Worm (Caenorhabditis elegans) whole organism, L2 larva: ENCODE results near the gene gnrr-2.
A peak's percentile ranks its signal among the peaks of the same experiment; 100 is the strongest.

Experiments
- C34F6.9 ChIP-seq: fragments of 150-350 bp; optimal IDR thresholded peaks from 2 replicates; lab custom pipeline; 2014; ENCODE audit warnings: missing biosample characterization, missing genetic modification characterization
- F13H6.1 ChIP-seq: sonication (generic microtip); optimal IDR thresholded peaks from 2 replicates; lab custom pipeline; 2016; ENCODE audit warnings: missing genetic modification characterization, missing compliant biosample characterization
- R02D3.7 ChIP-seq: fragments of 150-350 bp; optimal IDR thresholded peaks from 2 replicates; lab custom pipeline; 2014; ENCODE audit warnings: missing biosample characterization, missing genetic modification characterization
- Y55F3AM.14 ChIP-seq: fragments of 200-800 bp; sonication (Bioruptor generic); optimal IDR thresholded peaks from 2 replicates; lab custom pipeline; 2018; ENCODE audit warnings: mild to moderate bottlenecking, missing genetic modification characterization, missing compliant biosample characterization
- ZK546.5 ChIP-seq: sonication (generic microtip); optimal IDR thresholded peaks from 2 replicates; lab custom pipeline; 2017; ENCODE audit warnings: missing biosample characterization, missing genetic modification characterization
- alr-1 ChIP-seq: fragments of 150-350 bp; optimal IDR thresholded peaks from 2 replicates; lab custom pipeline; 2014; ENCODE audit warnings: missing biosample characterization, missing genetic modification characterization
- aly-2 ChIP-seq: fragments of 150-350 bp; optimal IDR thresholded peaks from 2 replicates; lab custom pipeline; 2014; ENCODE audit warnings: missing biosample characterization, missing genetic modification characterization
- ama-1 ChIP-seq: fragments of 150-350 bp; optimal IDR thresholded peaks from 2 replicates; lab custom pipeline; 2018; ENCODE audit warnings: inconsistent platforms
- blmp-1 ChIP-seq: sonication (generic microtip); optimal IDR thresholded peaks from 2 replicates; lab custom pipeline; 2017; ENCODE audit warnings: missing genetic modification characterization, mild to moderate bottlenecking, missing compliant biosample characterization, antibody characterized with exemption, moderate library complexity; ENCODE audit not compliant: insufficient read depth
- ceh-16 ChIP-seq: fragments of 150-350 bp; optimal IDR thresholded peaks from 2 replicates; lab custom pipeline; 2014; ENCODE audit warnings: missing biosample characterization, missing genetic modification characterization
- ceh-82 ChIP-seq: fragments of 150-350 bp; optimal IDR thresholded peaks from 2 replicates; lab custom pipeline; 2014; ENCODE audit warnings: missing biosample characterization, missing genetic modification characterization
- crh-2 ChIP-seq: sonication (generic microtip); optimal IDR thresholded peaks from 2 replicates; lab custom pipeline; 2017; ENCODE audit warnings: missing biosample characterization, missing genetic modification characterization
- dmd-4 ChIP-seq: sonication (generic microtip); optimal IDR thresholded peaks from 2 replicates; lab custom pipeline; 2017; ENCODE audit warnings: missing biosample characterization, missing genetic modification characterization
- egl-27 ChIP-seq: sonication (generic microtip); optimal IDR thresholded peaks from 3 replicates; lab custom pipeline; 2017; ENCODE audit warnings: missing biosample characterization, missing genetic modification reagents, missing genetic modification characterization
- elt-1 ChIP-seq: fragments of 150-350 bp; optimal IDR thresholded peaks from 2 replicates; lab custom pipeline; 2014; ENCODE audit warnings: missing biosample characterization, missing genetic modification characterization
- elt-3 ChIP-seq: sonication (generic microtip); optimal IDR thresholded peaks from 2 replicates; lab custom pipeline; 2017; ENCODE audit warnings: missing biosample characterization, missing genetic modification characterization
- fos-1 ChIP-seq: fragments of 150-350 bp; optimal IDR thresholded peaks from 2 replicates; lab custom pipeline; 2014; ENCODE audit warnings: missing biosample characterization, missing genetic modification characterization
- gmeb-1 ChIP-seq: fragments of 150-350 bp; optimal IDR thresholded peaks from 2 replicates; lab custom pipeline; 2014; ENCODE audit warnings: missing biosample characterization, missing genetic modification characterization
- lin-11 ChIP-seq: fragments of 150-350 bp; sonication (generic microtip); optimal IDR thresholded peaks from 2 replicates; lab custom pipeline; 2014; ENCODE audit warnings: missing biosample characterization, missing genetic modification characterization, inconsistent platforms, mixed read lengths
- lin-13 ChIP-seq: fragments of 150-350 bp; optimal IDR thresholded peaks from 2 replicates; lab custom pipeline; 2014; ENCODE audit warnings: missing biosample characterization, missing genetic modification reagents, missing genetic modification characterization
- lin-39 ChIP-seq: fragments of 150-350 bp; optimal IDR thresholded peaks from 2 replicates; lab custom pipeline; 2014; ENCODE audit warnings: missing biosample characterization, missing genetic modification reagents, missing genetic modification characterization
- lsy-2 ChIP-seq, 2 experiments: fragments of 150-350 bp in 1 of 2; sonication (generic microtip) in 1 of 2; optimal IDR thresholded peaks; 2 replicates each; lab custom pipeline; 2014 to 2017; ENCODE audit warnings: missing biosample characterization in 2 of 2, missing genetic modification characterization in 2 of 2
- mab-5 ChIP-seq: fragments of 150-350 bp; optimal IDR thresholded peaks from 2 replicates; lab custom pipeline; 2014; ENCODE audit warnings: missing biosample characterization, missing genetic modification characterization
- mbf-1 ChIP-seq: sonication (generic microtip); optimal IDR thresholded peaks from 2 replicates; lab custom pipeline; 2017; ENCODE audit warnings: missing biosample characterization, missing genetic modification characterization
- mdl-1 ChIP-seq, 2 experiments: fragments of 150-350 bp in 1 of 2; sonication (generic microtip) in 1 of 2; optimal IDR thresholded peaks; 2 replicates each; lab custom pipeline; 2017; ENCODE audit warnings: missing biosample characterization in 2 of 2, missing genetic modification characterization in 2 of 2
- nhr-10 ChIP-seq: sonication (generic microtip); optimal IDR thresholded peaks from 2 replicates; lab custom pipeline; 2017; ENCODE audit warnings: missing biosample characterization, missing genetic modification characterization
- nhr-11 ChIP-seq: fragments of 150-350 bp; optimal IDR thresholded peaks from 2 replicates; lab custom pipeline; 2014; ENCODE audit warnings: missing biosample characterization, missing genetic modification characterization
- nhr-12 ChIP-seq: fragments of 150-350 bp; optimal IDR thresholded peaks from 2 replicates; lab custom pipeline; 2014; ENCODE audit warnings: missing biosample characterization, missing genetic modification characterization
- nhr-129 ChIP-seq: fragments of 150-350 bp; optimal IDR thresholded peaks from 2 replicates; lab custom pipeline; 2014; ENCODE audit warnings: missing biosample characterization, missing genetic modification characterization
- nhr-21 ChIP-seq: fragments of 150-350 bp; optimal IDR thresholded peaks from 2 replicates; lab custom pipeline; 2014; ENCODE audit warnings: missing biosample characterization, missing genetic modification characterization
- nhr-23 ChIP-seq: fragments of 150-350 bp; optimal IDR thresholded peaks from 2 replicates; lab custom pipeline; 2014; ENCODE audit warnings: missing biosample characterization, missing genetic modification reagents, missing genetic modification characterization
- nhr-237 ChIP-seq: fragments of 150-350 bp; optimal IDR thresholded peaks from 2 replicates; lab custom pipeline; 2014; ENCODE audit warnings: missing biosample characterization, missing genetic modification characterization
- nhr-25 ChIP-seq: fragments of 150-350 bp; sonication (generic microtip); optimal IDR thresholded peaks from 3 replicates; lab custom pipeline; 2014; ENCODE audit warnings: missing biosample characterization, missing genetic modification characterization
- nhr-6 ChIP-seq: fragments of 150-350 bp; optimal IDR thresholded peaks from 2 replicates; lab custom pipeline; 2014; ENCODE audit warnings: missing biosample characterization, missing genetic modification characterization
- nhr-77 ChIP-seq: fragments of 150-350 bp; optimal IDR thresholded peaks from 2 replicates; lab custom pipeline; 2014; ENCODE audit warnings: missing biosample characterization, missing genetic modification characterization
- peb-1 ChIP-seq: fragments of 150-350 bp; optimal IDR thresholded peaks from 2 replicates; lab custom pipeline; 2014; ENCODE audit warnings: missing biosample characterization, missing genetic modification characterization
- sem-4 ChIP-seq: fragments of 150-350 bp; optimal IDR thresholded peaks from 2 replicates; lab custom pipeline; 2014; ENCODE audit warnings: missing biosample characterization, missing genetic modification reagents, missing genetic modification characterization
- skn-1 ChIP-seq: sonication (generic microtip); optimal IDR thresholded peaks from 2 replicates; lab custom pipeline; 2017; ENCODE audit warnings: missing biosample characterization, missing genetic modification characterization
- sma-3 ChIP-seq: sonication (generic microtip); optimal IDR thresholded peaks from 2 replicates; lab custom pipeline; 2016; ENCODE audit warnings: missing genetic modification reagents, missing genetic modification characterization, missing compliant biosample characterization
- sma-9 ChIP-seq, 2 experiments: fragments of 150-350 bp in 1 of 2; sonication (generic microtip) in 1 of 2; optimal IDR thresholded peaks; 2 replicates each; lab custom pipeline; 2014 to 2016; ENCODE audit warnings: missing genetic modification characterization in 2 of 2, mild to moderate bottlenecking in 1 of 2, missing biosample characterization in 1 of 2, missing compliant biosample characterization in 1 of 2, missing genetic modification reagents in 1 of 2, moderate library complexity in 1 of 2
- snpc-4 ChIP-seq: fragments of 150-350 bp; optimal IDR thresholded peaks from 2 replicates; lab custom pipeline; 2014; ENCODE audit warnings: missing biosample characterization, missing genetic modification characterization
- unc-39 ChIP-seq: fragments of 150-350 bp; optimal IDR thresholded peaks from 2 replicates; lab custom pipeline; 2014; ENCODE audit warnings: missing biosample characterization, missing genetic modification characterization
- unc-55 ChIP-seq: fragments of 150-350 bp; sonication (generic microtip); optimal IDR thresholded peaks from 3 replicates; lab custom pipeline; 2014; ENCODE audit warnings: missing biosample characterization, missing genetic modification reagents, missing genetic modification characterization
- unc-62 ChIP-seq: fragments of 150-350 bp; optimal IDR thresholded peaks from 2 replicates; lab custom pipeline; 2014; ENCODE audit warnings: missing biosample characterization, missing genetic modification reagents, missing genetic modification characterization
- zag-1 ChIP-seq: fragments of 150-350 bp; optimal IDR thresholded peaks from 2 replicates; lab custom pipeline; 2014; ENCODE audit warnings: missing biosample characterization, missing genetic modification characterization
- ztf-1 ChIP-seq: fragments of 200-800 bp; sonication (Bioruptor generic); conservative IDR thresholded peaks from 2 replicates; pipeline ENCODE4 v1.3.6; 2022; ENCODE audit warnings: missing genetic modification characterization, missing compliant biosample characterization
- ztf-11 ChIP-seq: sonication (generic microtip); optimal IDR thresholded peaks from 2 replicates; lab custom pipeline; 2017; ENCODE audit warnings: missing biosample characterization, missing genetic modification characterization
- ztf-4 ChIP-seq: fragments of 150-350 bp; optimal IDR thresholded peaks from 2 replicates; lab custom pipeline; 2014; ENCODE audit warnings: missing biosample characterization, missing genetic modification characterization

The gnrr-2 gene

ce11 chrV:14411989-14412388 is 3.1 kb downstream of the gnrr-2 start:
- TF ChIP-seq nhr-21 (tag; lab: Kevin White, UChicago) (no peak), ztf-11 (tag; lab: Kevin White, UChicago) (no peak), unc-55 (GFP tag; lab: Kevin White, UChicago) (peak; percentile 7), F13H6.1 (no peak)

- TF ChIP-seq nhr-11 (tag; lab: Kevin White, UChicago) (no peak), fos-1 (tag; lab: Kevin White, UChicago) (peak; percentile 93), unc-55 (GFP tag; lab: Kevin White, UChicago) (no peak)
Observed at ce11 chrV:14414032-14414431, 5.2 kb downstream of the gnrr-2 start.

- TF ChIP-seq F13H6.1: peak; percentile 60
- TF ChIP-seq nhr-237: no peak
- peak; percentile 73 for TF ChIP-seq sma-3 (GFP tag; lab: Kevin White, UChicago)
- TF ChIP-seq nhr-129 (tag; lab: Kevin White, UChicago): peak; percentile 61
- no peak for TF ChIP-seq nhr-6 (tag; lab: Kevin White, UChicago)
- no peak for TF ChIP-seq R02D3.7
- TF ChIP-seq ztf-4 (tag; lab: Kevin White, UChicago): no peak
- peak; percentile 90 for TF ChIP-seq fos-1 (tag; lab: Kevin White, UChicago)
- no peak for TF ChIP-seq nhr-77 (tag; lab: Kevin White, UChicago)
- no peak for TF ChIP-seq elt-1 (tag; lab: Kevin White, UChicago)
- TF ChIP-seq ztf-1 (GFP tag; lab: Robert Waterston, UW): no peak
- TF ChIP-seq sma-9 (GFP tag; optimal IDR thresholded peaks at IDR 0.05; lab: Kevin White, UChicago): peak; percentile 71
- no peak for TF ChIP-seq sma-9 (tag; optimal IDR thresholded peaks at IDR 0.05; lab: Kevin White, UChicago)
- TF ChIP-seq skn-1 (tag; lab: Kevin White, UChicago): no peak
- peak; percentile 30 for TF ChIP-seq sem-4 (tag; lab: Kevin White, UChicago)
- TF ChIP-seq nhr-12 (tag; lab: Kevin White, UChicago): no peak
- no peak for TF ChIP-seq mbf-1 (tag; lab: Kevin White, UChicago)
- no peak for TF ChIP-seq nhr-11 (tag; lab: Kevin White, UChicago)
- peak; percentile 19 for TF ChIP-seq snpc-4 (tag; lab: Kevin White, UChicago)
- no peak for TF ChIP-seq blmp-1 (tag; lab: Kevin White, UChicago)
- peak; percentile 84 for TF ChIP-seq C34F6.9 (tag; lab: Kevin White, UChicago)
- TF ChIP-seq lin-11 (tag; lab: Kevin White, UChicago): no peak
- TF ChIP-seq egl-27 (tag; lab: Kevin White, UChicago): no peak
- peak; percentile 36 for TF ChIP-seq nhr-21 (tag; lab: Kevin White, UChicago)
- no peak for TF ChIP-seq mab-5 (tag; lab: Kevin White, UChicago)
- peak; percentile 70 for TF ChIP-seq unc-55 (GFP tag; lab: Kevin White, UChicago)
- TF ChIP-seq aly-2 (tag; lab: Kevin White, UChicago): no peak
- TF ChIP-seq lsy-2 (tag; optimal IDR thresholded peaks at IDR 0.05; lab: Kevin White, UChicago): peak; percentile 71 to 88
- no peak for TF ChIP-seq dmd-4
- TF ChIP-seq ZK546.5 (tag; lab: Kevin White, UChicago): no peak
- TF ChIP-seq crh-2: peak; percentile 83
- TF ChIP-seq unc-39: no peak
- TF ChIP-seq elt-3 (tag; lab: Kevin White, UChicago): no peak
- TF ChIP-seq lin-13 (GFP tag; lab: Kevin White, UChicago): peak; percentile 47
- no peak for TF ChIP-seq ceh-82 (tag; lab: Kevin White, UChicago)
- no peak for TF ChIP-seq ceh-16 (tag; lab: Kevin White, UChicago)
- TF ChIP-seq alr-1 (tag; lab: Kevin White, UChicago): no peak
- no peak for TF ChIP-seq nhr-23
- TF ChIP-seq nhr-10 (tag; lab: Kevin White, UChicago): no peak
- no peak for TF ChIP-seq ztf-11 (tag; lab: Kevin White, UChicago)
- no peak for TF ChIP-seq lin-39 (tag; lab: Kevin White, UChicago)
- TF ChIP-seq ama-1 (lab: Kevin White, UChicago): peak; percentile 70
- peak in 1 of 2 experiments; percentile 43 for TF ChIP-seq mdl-1 (tag; optimal IDR thresholded peaks at IDR 0.05; lab: Kevin White, UChicago)
- peak; percentile 56 for TF ChIP-seq nhr-25 (tag; lab: Kevin White, UChicago)
- TF ChIP-seq zag-1: no peak
- TF ChIP-seq Y55F3AM.14 (GFP tag; lab: Kevin White, UChicago): no peak
- TF ChIP-seq gmeb-1 (tag; lab: Kevin White, UChicago): peak; percentile 81
- no peak for TF ChIP-seq peb-1 (tag; lab: Kevin White, UChicago)
- no peak for TF ChIP-seq unc-62 (GFP tag; lab: Kevin White, UChicago)
Observed at ce11 chrV:14414964-14415564, 6.2 kb downstream of the gnrr-2 start, which contains the start of the genes nxf-1 and C15H11.11. Gene nxf-1 (minus strand): TSS chrV:14415014. Gene C15H11.11 (plus strand): TSS chrV:14415499.
